Worm (Caenorhabditis elegans): Measurements from ENCODE around the gene ptp-2.

DNA sequence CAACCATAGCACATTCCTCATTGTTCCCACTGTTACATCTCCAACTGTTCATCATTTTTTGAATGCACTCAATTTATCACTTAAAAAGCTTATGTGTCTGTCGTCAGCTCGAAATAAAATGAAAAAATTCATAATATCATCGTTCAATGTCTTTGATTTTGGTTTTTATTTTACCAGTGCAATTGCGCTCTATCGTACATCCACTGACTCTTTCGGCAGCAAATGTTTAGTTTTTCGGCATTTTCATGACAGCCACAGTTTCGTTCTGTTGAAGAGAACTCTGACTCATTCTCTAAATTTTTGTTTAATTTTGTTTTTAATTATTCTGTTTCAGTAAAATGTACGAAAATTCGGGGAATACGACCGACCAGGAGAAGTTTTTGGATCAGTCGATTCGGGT is 11.0 kb upstream of the ptp-2 start, which contains the start of gene vps-35:
- TF ChIP-seq D2030.7 (GFP tag; IDR thresholded peaks at IDR 0.05) = no peak
- TF ChIP-seq unc-130 (GFP tag; optimal IDR thresholded peaks at IDR 0.05) = no peak
- TF ChIP-seq chd-7 (tag; optimal IDR thresholded peaks at IDR 0.05) = no peak
- no peak for TF ChIP-seq athp-1 (tag; optimal IDR thresholded peaks at IDR 0.05)
- TF ChIP-seq nhr-120 (GFP tag; IDR thresholded peaks at IDR 0.05) = no peak
- TF ChIP-seq tbp1 (GFP tag; optimal IDR thresholded peaks at IDR 0.05) = no peak
- no peak for TF ChIP-seq T26A5.8 (tag; optimal IDR thresholded peaks at IDR 0.05)

Data from whole organism, young adult.